Worm (Caenorhabditis elegans) whole organism, L3 larva: ENCODE measurements around the gene dnj-5.

ENCODE experiments used
- R02D3.7 ChIP-seq: fragments of 150-350 bp; optimal IDR thresholded peaks from 2 replicates; lab custom pipeline; 2014; ENCODE audit warnings: missing biosample characterization, missing genetic modification characterization
- ZK546.5 ChIP-seq: sonication (generic microtip); optimal IDR thresholded peaks from 2 replicates; lab custom pipeline; 2017; ENCODE audit warnings: missing biosample characterization, missing genetic modification characterization
- ama-1 ChIP-seq: fragments of 150-350 bp; optimal IDR thresholded peaks from 2 replicates; lab custom pipeline; 2018
- ceh-16 ChIP-seq: sonication (generic microtip); optimal IDR thresholded peaks from 2 replicates; lab custom pipeline; 2017; ENCODE audit warnings: missing biosample characterization, missing genetic modification characterization
- ceh-28 ChIP-seq: fragments of 150-350 bp; optimal IDR thresholded peaks from 2 replicates; lab custom pipeline; 2014; ENCODE audit warnings: missing biosample characterization, missing genetic modification reagents, missing genetic modification characterization
- ceh-9 ChIP-seq: sonication (generic microtip); optimal IDR thresholded peaks from 2 replicates; lab custom pipeline; 2018; ENCODE audit warnings: missing biosample characterization, missing genetic modification characterization
- daf-12 ChIP-seq: fragments of 150-350 bp; optimal IDR thresholded peaks from 2 replicates; lab custom pipeline; 2014; ENCODE audit warnings: missing biosample characterization, missing genetic modification reagents, missing genetic modification characterization
- egl-27 ChIP-seq: sonication (generic microtip); optimal IDR thresholded peaks from 4 replicates; lab custom pipeline; 2017; ENCODE audit warnings: missing biosample characterization, missing genetic modification reagents, missing genetic modification characterization
- egl-5 ChIP-seq: fragments of 150-350 bp; optimal IDR thresholded peaks from 2 replicates; lab custom pipeline; 2017; ENCODE audit warnings: missing biosample characterization, missing genetic modification reagents, missing genetic modification characterization, inconsistent platforms
- elt-1 ChIP-seq: fragments of 150-350 bp; optimal IDR thresholded peaks from 2 replicates; lab custom pipeline; 2014; ENCODE audit warnings: missing biosample characterization, missing genetic modification characterization
- elt-2 ChIP-seq: sonication (generic microtip); optimal IDR thresholded peaks from 2 replicates; lab custom pipeline; 2016; ENCODE audit warnings: missing genetic modification reagents, mild to moderate bottlenecking, missing genetic modification characterization, missing compliant biosample characterization
- elt-3 ChIP-seq, 3 experiments: fragments of 150-350 bp in 1 of 3; sonication (generic microtip) in 2 of 3; optimal IDR thresholded peaks; 2 replicates in 2 of 3; 4 replicates in 1 of 3; lab custom pipeline; 2014 to 2017; ENCODE audit warnings: missing biosample characterization in 3 of 3, missing genetic modification characterization in 3 of 3
- eor-1 ChIP-seq, 2 experiments: fragments of 150-350 bp; optimal IDR thresholded peaks; 2 replicates each; lab custom pipeline; 2014 to 2018; ENCODE audit warnings: missing biosample characterization in 2 of 2, missing genetic modification characterization in 2 of 2
- fkh-2 ChIP-seq: fragments of 150-350 bp; optimal IDR thresholded peaks from 2 replicates; lab custom pipeline; 2014; ENCODE audit warnings: missing biosample characterization, missing genetic modification reagents, missing genetic modification characterization
- hmg-11 ChIP-seq: sonication (generic microtip); optimal IDR thresholded peaks from 2 replicates; lab custom pipeline; 2016; ENCODE audit warnings: missing genetic modification characterization, missing compliant biosample characterization
- jun-1 ChIP-seq: fragments of 150-350 bp; optimal IDR thresholded peaks from 2 replicates; lab custom pipeline; 2014; ENCODE audit warnings: missing biosample characterization, missing genetic modification reagents, missing genetic modification characterization
- lin-15B ChIP-seq: fragments of 150-350 bp; optimal IDR thresholded peaks from 2 replicates; lab custom pipeline; 2014; ENCODE audit warnings: missing biosample characterization, missing genetic modification characterization
- lin-39 ChIP-seq: fragments of 150-350 bp; optimal IDR thresholded peaks from 2 replicates; lab custom pipeline; 2018; ENCODE audit warnings: missing biosample characterization, missing genetic modification reagents, missing genetic modification characterization
- lsy-12 ChIP-seq: sonication (generic microtip); optimal IDR thresholded peaks from 2 replicates; lab custom pipeline; 2016; ENCODE audit warnings: mild to moderate bottlenecking, missing genetic modification characterization, missing compliant biosample characterization
- mdl-1 ChIP-seq: fragments of 150-350 bp; optimal IDR thresholded peaks from 2 replicates; lab custom pipeline; 2014; ENCODE audit warnings: missing biosample characterization, missing genetic modification characterization
- nfya-1 ChIP-seq: sonication (generic microtip); optimal IDR thresholded peaks from 2 replicates; lab custom pipeline; 2017; ENCODE audit warnings: missing genetic modification characterization, mild to moderate bottlenecking, missing compliant biosample characterization, antibody characterized with exemption, moderate library complexity; ENCODE audit not compliant: insufficient read depth
- nhr-12 ChIP-seq: fragments of 150-350 bp; optimal IDR thresholded peaks from 2 replicates; lab custom pipeline; 2014; ENCODE audit warnings: missing biosample characterization, missing genetic modification characterization
- nhr-23 ChIP-seq: fragments of 150-350 bp; optimal IDR thresholded peaks from 2 replicates; lab custom pipeline; 2014; ENCODE audit warnings: missing biosample characterization, missing genetic modification reagents, missing genetic modification characterization
- nhr-237 ChIP-seq: fragments of 150-350 bp; optimal IDR thresholded peaks from 2 replicates; lab custom pipeline; 2014; ENCODE audit warnings: missing biosample characterization, missing genetic modification characterization
- nhr-25 ChIP-seq: sonication (generic microtip); optimal IDR thresholded peaks from 2 replicates; lab custom pipeline; 2017; ENCODE audit warnings: missing biosample characterization, missing genetic modification characterization
- nhr-28 ChIP-seq: fragments of 150-350 bp; optimal IDR thresholded peaks from 2 replicates; lab custom pipeline; 2014; ENCODE audit warnings: missing biosample characterization, missing genetic modification characterization
- nhr-43 ChIP-seq: sonication (generic microtip); optimal IDR thresholded peaks from 2 replicates; lab custom pipeline; 2016; ENCODE audit warnings: mild to moderate bottlenecking, missing genetic modification characterization, missing compliant biosample characterization; ENCODE audit not compliant: poor library complexity, severe bottlenecking
- nhr-67 ChIP-seq: fragments of 150-350 bp; optimal IDR thresholded peaks from 2 replicates; lab custom pipeline; 2014; ENCODE audit warnings: missing biosample characterization, missing genetic modification characterization
- nhr-76 ChIP-seq: fragments of 150-350 bp; sonication (generic microtip); optimal IDR thresholded peaks from 5 replicates; lab custom pipeline; 2014; ENCODE audit warnings: missing biosample characterization, missing genetic modification characterization
- nhr-77 ChIP-seq: fragments of 150-350 bp; optimal IDR thresholded peaks from 2 replicates; lab custom pipeline; 2014; ENCODE audit warnings: missing biosample characterization, missing genetic modification characterization
- pha-4 ChIP-seq: fragments of 150-350 bp; optimal IDR thresholded peaks from 2 replicates; lab custom pipeline; 2014; ENCODE audit warnings: missing biosample characterization, missing genetic modification reagents, missing genetic modification characterization
- pqm-1 ChIP-seq: fragments of 150-350 bp; optimal IDR thresholded peaks from 2 replicates; lab custom pipeline; 2017; ENCODE audit warnings: missing biosample characterization, missing genetic modification characterization, inconsistent platforms
- skn-1 ChIP-seq: fragments of 150-350 bp; optimal IDR thresholded peaks from 2 replicates; lab custom pipeline; 2014; ENCODE audit warnings: missing biosample characterization, missing genetic modification characterization
- snpc-4 ChIP-seq: fragments of 150-350 bp; optimal IDR thresholded peaks from 2 replicates; lab custom pipeline; 2014; ENCODE audit warnings: missing biosample characterization, missing genetic modification characterization
- tbx-2 ChIP-seq: sonication (generic microtip); optimal IDR thresholded peaks from 2 replicates; lab custom pipeline; 2016; ENCODE audit warnings: mild to moderate bottlenecking, missing genetic modification characterization, missing compliant biosample characterization
- unc-39 ChIP-seq: sonication (generic microtip); optimal IDR thresholded peaks from 4 replicates; lab custom pipeline; 2017; ENCODE audit warnings: missing biosample characterization, missing genetic modification characterization
- unc-62 ChIP-seq: fragments of 150-350 bp; sonication (generic microtip); optimal IDR thresholded peaks from 4 replicates; lab custom pipeline; 2014; ENCODE audit warnings: missing biosample characterization, missing genetic modification reagents, missing genetic modification characterization
- zag-1 ChIP-seq: fragments of 150-350 bp; optimal IDR thresholded peaks from 2 replicates; lab custom pipeline; 2014; ENCODE audit warnings: missing biosample characterization, missing genetic modification characterization
- ztf-4 ChIP-seq: fragments of 150-350 bp; optimal IDR thresholded peaks from 2 replicates; lab custom pipeline; 2014; ENCODE audit warnings: missing biosample characterization, missing genetic modification characterization

dnj-5 gene

DNA sequence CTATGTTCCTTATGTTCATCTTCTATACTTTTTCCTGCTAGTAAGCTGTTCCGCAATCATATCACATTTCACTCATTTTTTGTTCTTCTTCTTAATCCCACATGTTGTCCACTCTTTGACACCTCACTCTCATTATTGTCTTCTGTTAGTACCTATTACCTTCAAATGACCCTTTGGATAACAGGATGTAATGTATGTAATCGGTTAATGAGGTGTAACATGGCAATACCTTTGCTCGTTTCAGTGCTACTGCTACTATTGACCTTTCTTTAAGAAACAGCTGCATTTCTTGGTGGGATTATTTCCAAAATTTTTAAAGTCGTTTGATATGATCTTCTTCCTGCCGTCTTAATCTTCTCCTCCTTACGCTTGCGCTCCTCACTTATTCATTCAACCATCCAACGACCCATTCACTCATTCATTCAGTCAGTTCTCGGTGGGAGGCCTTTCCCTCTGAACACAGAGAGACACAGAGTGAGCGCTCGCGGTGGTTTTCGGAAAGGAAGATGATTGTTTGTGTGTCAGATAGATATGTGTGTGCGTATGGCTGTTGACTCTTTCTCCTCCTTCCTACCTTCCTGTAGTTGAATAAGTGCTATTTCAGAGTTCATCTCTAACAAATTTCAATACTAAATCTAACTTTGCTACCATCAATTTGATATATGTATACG is 26.4 kb downstream of the dnj-5 start:
- TF ChIP-seq elt-1 (tag; lab: Kevin White, UChicago): peak; percentile 14
- peak; percentile 0 for TF ChIP-seq hmg-11 (tag; lab: Kevin White, UChicago)
- peak; percentile 36 for TF ChIP-seq egl-5 (tag; lab: Kevin White, UChicago)
- TF ChIP-seq pha-4 (tag; lab: Kevin White, UChicago): peak; percentile 29
- no peak for TF ChIP-seq nhr-28
- TF ChIP-seq, all 47 proteins: peak for 4

DNA sequence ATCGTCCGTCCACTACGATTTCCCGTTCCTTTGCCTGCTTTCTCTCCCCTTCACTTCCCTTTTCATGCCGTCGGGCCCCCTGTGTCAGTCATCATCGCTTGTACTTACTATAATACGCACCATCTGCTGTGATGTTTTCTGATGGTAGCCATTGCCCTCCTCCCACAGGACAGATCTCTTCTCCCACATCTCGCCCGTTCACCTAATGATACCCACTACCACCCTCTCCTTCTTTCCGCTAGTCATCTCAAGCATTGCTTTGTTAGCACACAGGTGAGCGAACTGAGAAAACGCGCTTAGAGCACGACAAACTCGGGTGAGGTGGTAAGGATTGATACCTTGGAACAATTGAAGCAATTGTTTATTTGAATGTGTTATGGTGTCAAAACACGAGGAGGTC is 27.2 kb downstream of the dnj-5 start:
- TF ChIP-seq zag-1 (tag; lab: Kevin White, UChicago): no peak
- TF ChIP-seq eor-1 (tag; optimal IDR thresholded peaks at IDR 0.05; lab: Kevin White, UChicago): no peak
- no peak for TF ChIP-seq nhr-25 (tag; lab: Kevin White, UChicago)
- no peak for TF ChIP-seq tbx-2
- TF ChIP-seq lin-39 (tag; lab: Kevin White, UChicago): no peak
- no peak for TF ChIP-seq pha-4 (tag; lab: Kevin White, UChicago)
- TF ChIP-seq elt-1 (tag; lab: Kevin White, UChicago): no peak
- no peak for TF ChIP-seq unc-62 (GFP tag; lab: Kevin White, UChicago)
- TF ChIP-seq nhr-67 (tag; lab: Kevin White, UChicago): no peak
- TF ChIP-seq nhr-237 (tag; lab: Kevin White, UChicago): no peak
- TF ChIP-seq jun-1 (tag; lab: Kevin White, UChicago): no peak
- TF ChIP-seq egl-27 (tag; lab: Kevin White, UChicago): no peak
- no peak for TF ChIP-seq nhr-12 (tag; lab: Kevin White, UChicago)

ce11 chrII:6830012-6830411 is 28.1 kb downstream of the dnj-5 start:
- no peak for TF ChIP-seq lin-15B
- TF ChIP-seq ZK546.5 (tag; lab: Kevin White, UChicago): no peak
- no peak for TF ChIP-seq snpc-4 (tag; lab: Kevin White, UChicago)
- peak; percentile 20 for TF ChIP-seq nhr-43 (tag; lab: Kevin White, UChicago)
- TF ChIP-seq elt-3 (tag; optimal IDR thresholded peaks at IDR 0.05; lab: Kevin White, UChicago): peak in 1 of 3 experiments; percentile 10
- TF ChIP-seq nhr-23 (tag; lab: Kevin White, UChicago): peak; percentile 38
- no peak for TF ChIP-seq egl-27 (tag; lab: Kevin White, UChicago)
- TF ChIP-seq skn-1: no peak
- TF ChIP-seq elt-2 (tag; lab: Kevin White, UChicago): peak; percentile 34
- peak; percentile 29 for TF ChIP-seq elt-1 (tag; lab: Kevin White, UChicago)
- TF ChIP-seq ceh-28 (tag; lab: Kevin White, UChicago): no peak
- no peak for TF ChIP-seq egl-5 (tag; lab: Kevin White, UChicago)
- TF ChIP-seq pha-4 (tag; lab: Kevin White, UChicago): no peak
- TF ChIP-seq nhr-12 (tag; lab: Kevin White, UChicago): no peak
- TF ChIP-seq unc-62 (GFP tag; lab: Kevin White, UChicago): peak; percentile 20

- TF ChIP-seq nfya-1 (tag; lab: Kevin White, UChicago) (peak; percentile 52), snpc-4 (tag; lab: Kevin White, UChicago) (no peak), ama-1 (lab: Kevin White, UChicago) (no peak), skn-1 (no peak), nhr-43 (tag; lab: Kevin White, UChicago) (no peak), ceh-16 (tag; lab: Kevin White, UChicago) (no peak), ceh-9 (tag; lab: Kevin White, UChicago) (no peak), nhr-67 (tag; lab: Kevin White, UChicago) (no peak), hmg-11 (tag; lab: Kevin White, UChicago) (peak; percentile 34), daf-12 (tag; lab: Kevin White, UChicago) (no peak), fkh-2 (tag; lab: Kevin White, UChicago) (no peak), pha-4 (tag; lab: Kevin White, UChicago) (peak; percentile 74), unc-62 (GFP tag; lab: Kevin White, UChicago) (peak; percentile 74), nhr-25 (tag; lab: Kevin White, UChicago) (peak; percentile 79), elt-3 (tag; optimal IDR thresholded peaks at IDR 0.05; lab: Kevin White, UChicago) (peak in 1 of 3 experiments; percentile 74), elt-1 (tag; lab: Kevin White, UChicago) (peak; percentile 48), R02D3.7 (no peak), lin-39 (tag; lab: Kevin White, UChicago) (no peak), nhr-77 (tag; lab: Kevin White, UChicago) (no peak), nhr-76 (tag; lab: Kevin White, UChicago) (no peak), ceh-28 (tag; lab: Kevin White, UChicago) (no peak), unc-39 (tag; lab: Kevin White, UChicago) (no peak), mdl-1 (tag; lab: Kevin White, UChicago) (no peak), jun-1 (tag; lab: Kevin White, UChicago) (peak; percentile 42), elt-2 (tag; lab: Kevin White, UChicago) (peak; percentile 71), ztf-4 (tag; lab: Kevin White, UChicago) (no peak), nhr-23 (tag; lab: Kevin White, UChicago) (peak; percentile 52), pqm-1 (tag; lab: Kevin White, UChicago) (peak; percentile 51), lsy-12 (tag; lab: Kevin White, UChicago) (no peak), nhr-28 (no peak)
Observed at ce11 chrII:6829108-6829507, 29.0 kb downstream of the dnj-5 start.
